Worm (Caenorhabditis elegans): ENCODE results near the gene srh-178.

- TF ChIP-seq lsy-2 (tag; optimal IDR thresholded peaks at IDR 0.05) (no peak), nhr-237 (tag; optimal IDR thresholded peaks at IDR 0.05) (no peak), nhr-12 (tag; optimal IDR thresholded peaks at IDR 0.05) (no peak), sptf-1 (tag; optimal IDR thresholded peaks at IDR 0.05) (no peak), unc-62 (GFP tag; optimal IDR thresholded peaks at IDR 0.05) (no peak), cnd-1 (tag; optimal IDR thresholded peaks at IDR 0.05) (no peak), ztf-11 (tag; optimal IDR thresholded peaks at IDR 0.05) (no peak), pha-4 (tag; optimal IDR thresholded peaks at IDR 0.05) (no peak), tbx-8 (GFP tag; optimal IDR thresholded peaks at IDR 0.05) (no peak), lin-32 (GFP tag; optimal IDR thresholded peaks at IDR 0.05) (no peak), zip-8 (tag; optimal IDR thresholded peaks at IDR 0.05) (no peak), hlh-1 (tag; optimal IDR thresholded peaks at IDR 0.05) (no peak), ceh-83 (GFP tag; optimal IDR thresholded peaks at IDR 0.05) (no peak), unc-39 (tag; optimal IDR thresholded peaks at IDR 0.05) (no peak)
Observed at ce11 chrV:18431450-18431849, 48.7 kb downstream of the srh-178 start, which contains the start of gene srw-82.
